Worm (Caenorhabditis elegans) whole organism, L4 larva: ENCODE measurements around the gene Y39A1A.9.
A peak's percentile ranks its signal among the peaks of the same experiment; 100 is the strongest.

Experiments
- F10B5.3 ChIP-seq: sonication (generic microtip); optimal IDR thresholded peaks from 2 replicates; lab custom pipeline; 2016; ENCODE audit warnings: mild to moderate bottlenecking, missing genetic modification characterization, missing compliant biosample characterization
- T20F7.1 ChIP-seq: fragments of 200-800 bp; sonication (Bioruptor generic); optimal IDR thresholded peaks from 2 replicates; lab custom pipeline; 2018; ENCODE audit warnings: mild to moderate bottlenecking, missing genetic modification characterization, missing compliant biosample characterization
- Y48G9A.11 ChIP-seq: fragments of 200-800 bp; sonication (Bioruptor generic); IDR thresholded peaks from 2 replicates; pipeline ENCODE4 v1.3.6; 2022; ENCODE audit warnings: missing genetic modification reagents, missing genetic modification characterization, missing compliant biosample characterization
- Y5F2A.4 ChIP-seq: fragments of 200-800 bp; sonication (Bioruptor generic); optimal IDR thresholded peaks from 2 replicates; lab custom pipeline; 2018; ENCODE audit warnings: mild to moderate bottlenecking, missing genetic modification characterization, missing compliant biosample characterization
- ZK337.2 ChIP-seq: fragments of 200-800 bp; sonication (Bioruptor generic); IDR thresholded peaks from 2 replicates; pipeline ENCODE4 v1.3.6; 2022; ENCODE audit warnings: missing genetic modification reagents, missing genetic modification characterization, missing compliant biosample characterization
- aly-2 ChIP-seq: sonication (generic microtip); optimal IDR thresholded peaks from 2 replicates; lab custom pipeline; 2018; ENCODE audit warnings: missing biosample characterization, missing genetic modification characterization
- arid-1 ChIP-seq: fragments of 200-800 bp; sonication (Bioruptor generic); conservative IDR thresholded peaks from 2 replicates; pipeline ENCODE4 v1.3.6; 2022; ENCODE audit warnings: missing genetic modification reagents, missing genetic modification characterization, missing compliant biosample characterization
- ceh-28 ChIP-seq: fragments of 150-350 bp; optimal IDR thresholded peaks from 2 replicates; lab custom pipeline; 2014; ENCODE audit warnings: missing biosample characterization, missing genetic modification reagents, missing genetic modification characterization
- ceh-44 ChIP-seq: fragments of 200-800 bp; sonication (Bioruptor generic); IDR thresholded peaks from 2 replicates; pipeline ENCODE4 v1.3.6; 2022; ENCODE audit warnings: missing genetic modification reagents, missing genetic modification characterization, missing compliant biosample characterization
- ceh-62 ChIP-seq: sonication (generic microtip); optimal IDR thresholded peaks from 2 replicates; lab custom pipeline; 2017; ENCODE audit warnings: missing biosample characterization, missing genetic modification characterization
- daf-12 ChIP-seq: fragments of 150-350 bp; optimal IDR thresholded peaks from 2 replicates; lab custom pipeline; 2014; ENCODE audit warnings: missing biosample characterization, missing genetic modification reagents, missing genetic modification characterization
- daf-16 ChIP-seq, 3 experiments: sonication (generic microtip); optimal IDR thresholded peaks; 2 replicates each; lab custom pipeline; 2016 to 2017; ENCODE audit warnings: missing genetic modification characterization in 3 of 3, missing genetic modification reagents in 3 of 3, mild to moderate bottlenecking in 2 of 3, missing compliant biosample characterization in 2 of 3, missing biosample characterization in 1 of 3, moderate library complexity in 1 of 3
- daf-19 ChIP-seq: fragments of 200-800 bp; sonication (Bioruptor generic); conservative IDR thresholded peaks from 2 replicates; pipeline ENCODE4 v1.3.6; 2022; ENCODE audit warnings: missing genetic modification characterization, missing compliant biosample characterization
- daf-8 ChIP-seq: fragments of 200-800 bp; sonication (Bioruptor generic); IDR thresholded peaks from 2 replicates; pipeline ENCODE4 v1.3.6; 2022; ENCODE audit warnings: missing genetic modification characterization, missing compliant biosample characterization
- dmd-6 ChIP-seq: fragments of 200-800 bp; sonication (Bioruptor generic); IDR thresholded peaks from 2 replicates; pipeline ENCODE4 v1.3.6; 2022; ENCODE audit warnings: missing genetic modification reagents, missing genetic modification characterization, missing compliant biosample characterization
- dpl-1 ChIP-seq: fragments of 150-350 bp; optimal IDR thresholded peaks from 2 replicates; lab custom pipeline; 2014; ENCODE audit warnings: missing biosample characterization, missing genetic modification reagents, missing genetic modification characterization
- dve-1 ChIP-seq: sonication (generic microtip); optimal IDR thresholded peaks from 2 replicates; lab custom pipeline; 2017; ENCODE audit warnings: antibody characterized with exemption, mild to moderate bottlenecking, missing genetic modification characterization, missing compliant biosample characterization; ENCODE audit not compliant: insufficient read depth
- hif-1 ChIP-seq, 2 experiments: sonication (generic microtip); optimal IDR thresholded peaks; 2 replicates each; lab custom pipeline; 2016 to 2017; ENCODE audit warnings: missing compliant biosample characterization in 2 of 2, missing genetic modification characterization in 2 of 2, missing genetic modification reagents in 2 of 2, missing genotype in 2 of 2, mild to moderate bottlenecking in 1 of 2
- hlh-11 ChIP-seq: fragments of 200-800 bp; sonication (Bioruptor generic); optimal IDR thresholded peaks from 2 replicates; lab custom pipeline; 2018; ENCODE audit warnings: mild to moderate bottlenecking, missing genetic modification characterization, missing compliant biosample characterization
- hlh-30 ChIP-seq: sonication (generic microtip); optimal IDR thresholded peaks from 2 replicates; lab custom pipeline; 2017; ENCODE audit warnings: antibody characterized with exemption, mild to moderate bottlenecking, missing genetic modification characterization, missing compliant biosample characterization; ENCODE audit not compliant: insufficient read depth
- hmg-1.1 ChIP-seq: fragments of 200-800 bp; sonication (Bioruptor generic); IDR thresholded peaks from 2 replicates; pipeline ENCODE4 v1.3.6; 2022; ENCODE audit warnings: missing genetic modification reagents, missing genetic modification characterization, missing compliant biosample characterization
- jun-1 ChIP-seq: fragments of 150-350 bp; optimal IDR thresholded peaks from 2 replicates; lab custom pipeline; 2014; ENCODE audit warnings: missing biosample characterization, missing genetic modification reagents, missing genetic modification characterization
- lin-13 ChIP-seq: fragments of 150-350 bp; optimal IDR thresholded peaks from 2 replicates; lab custom pipeline; 2014; ENCODE audit warnings: missing biosample characterization, missing genetic modification reagents, missing genetic modification characterization
- lin-15B ChIP-seq: fragments of 150-350 bp; sonication (generic microtip); optimal IDR thresholded peaks from 3 replicates; lab custom pipeline; 2014; ENCODE audit warnings: missing biosample characterization, missing genetic modification characterization
- lin-29 ChIP-seq: fragments of 200-800 bp; sonication (Bioruptor generic); IDR thresholded peaks from 2 replicates; pipeline ENCODE4 v1.3.6; 2022; ENCODE audit warnings: missing genetic modification reagents, missing genetic modification characterization, missing compliant biosample characterization
- lin-38 ChIP-seq: fragments of 200-800 bp; sonication (Bioruptor generic); IDR thresholded peaks from 2 replicates; pipeline ENCODE4 v1.3.6; 2022; ENCODE audit warnings: missing genetic modification reagents, missing genetic modification characterization, missing compliant biosample characterization
- lin-39 ChIP-seq: fragments of 150-350 bp; optimal IDR thresholded peaks from 2 replicates; lab custom pipeline; 2014; ENCODE audit warnings: missing biosample characterization, missing genetic modification reagents, missing genetic modification characterization
- lir-3 ChIP-seq: sonication (generic microtip); optimal IDR thresholded peaks from 2 replicates; lab custom pipeline; 2016; ENCODE audit warnings: mild to moderate bottlenecking, missing genetic modification characterization, missing compliant biosample characterization
- lsy-2 ChIP-seq, 2 experiments: fragments of 150-350 bp in 1 of 2; sonication (generic microtip) in 1 of 2; optimal IDR thresholded peaks; 2 replicates each; lab custom pipeline; 2014 to 2017; ENCODE audit warnings: missing biosample characterization in 2 of 2, missing genetic modification characterization in 2 of 2
- madf-9 ChIP-seq: fragments of 200-800 bp; sonication (Bioruptor generic); conservative IDR thresholded peaks from 2 replicates; pipeline ENCODE4 v1.3.6; 2022; ENCODE audit warnings: missing genetic modification reagents, missing genetic modification characterization, missing compliant biosample characterization
- mdl-1 ChIP-seq, 2 experiments: fragments of 150-350 bp in 1 of 2; sonication (generic microtip) in 1 of 2; optimal IDR thresholded peaks; 2 replicates each; lab custom pipeline; 2014 to 2017; ENCODE audit warnings: missing biosample characterization in 2 of 2, missing genetic modification characterization in 2 of 2
- mep-1 ChIP-seq: fragments of 150-350 bp; sonication (generic microtip); optimal IDR thresholded peaks from 3 replicates; lab custom pipeline; 2014; ENCODE audit warnings: missing biosample characterization, missing genetic modification characterization
- mes-2 ChIP-seq: sonication (generic microtip); optimal IDR thresholded peaks from 2 replicates; lab custom pipeline; 2016; ENCODE audit warnings: missing genotype, mild to moderate bottlenecking, missing genetic modification characterization, missing compliant biosample characterization; ENCODE audit not compliant: poor library complexity, severe bottlenecking
- mxl-3 ChIP-seq: fragments of 200-800 bp; sonication (Bioruptor generic); optimal IDR thresholded peaks from 2 replicates; lab custom pipeline; 2018; ENCODE audit warnings: mild to moderate bottlenecking, missing genetic modification characterization, missing compliant biosample characterization
- nhr-102 ChIP-seq: sonication (generic microtip); optimal IDR thresholded peaks from 2 replicates; lab custom pipeline; 2016; ENCODE audit warnings: mild to moderate bottlenecking, missing genetic modification characterization, moderate library complexity, missing compliant biosample characterization
- nhr-111 ChIP-seq: fragments of 200-800 bp; sonication (Bioruptor generic); optimal IDR thresholded peaks from 2 replicates; lab custom pipeline; 2018; ENCODE audit warnings: mild to moderate bottlenecking, missing genetic modification characterization, missing compliant biosample characterization
- nhr-28 ChIP-seq: fragments of 150-350 bp; optimal IDR thresholded peaks from 2 replicates; lab custom pipeline; 2014; ENCODE audit warnings: missing biosample characterization, missing genetic modification characterization
- nhr-42 ChIP-seq: fragments of 200-800 bp; sonication (Bioruptor generic); IDR thresholded peaks from 2 replicates; pipeline ENCODE4 v1.3.6; 2022; ENCODE audit warnings: missing genetic modification characterization, missing compliant biosample characterization
- nhr-6 ChIP-seq: fragments of 150-350 bp; optimal IDR thresholded peaks from 2 replicates; lab custom pipeline; 2014; ENCODE audit warnings: missing biosample characterization, missing genetic modification characterization
- pha-4 ChIP-seq, 2 experiments: fragments of 150-350 bp in 1 of 2; fragments of 200-800 bp in 1 of 2; sonication (Bioruptor generic) in 1 of 2; IDR thresholded peaks in 1 of 2; optimal IDR thresholded peaks in 1 of 2; 2 replicates each; pipeline versions ENCODE4 v1.3.6 to Lab custom; 2014 to 2022; ENCODE audit warnings: missing genetic modification characterization in 2 of 2, missing genetic modification reagents in 2 of 2, missing biosample characterization in 1 of 2, missing compliant biosample characterization in 1 of 2
- pqm-1 ChIP-seq: sonication (generic microtip); optimal IDR thresholded peaks from 2 replicates; lab custom pipeline; 2017; ENCODE audit warnings: missing biosample characterization, missing genetic modification characterization
- rbr-2 ChIP-seq: sonication (generic microtip); optimal IDR thresholded peaks from 2 replicates; lab custom pipeline; 2016; ENCODE audit warnings: missing genotype, missing genetic modification characterization, missing compliant biosample characterization
- unc-130 ChIP-seq: sonication (generic microtip); optimal IDR thresholded peaks from 2 replicates; lab custom pipeline; 2016; ENCODE audit warnings: missing genetic modification reagents, missing genetic modification characterization, missing compliant biosample characterization
- unc-39 ChIP-seq: sonication (generic microtip); optimal IDR thresholded peaks from 2 replicates; lab custom pipeline; 2017; ENCODE audit warnings: missing biosample characterization, missing genetic modification characterization
- vab-7 ChIP-seq: fragments of 200-800 bp; sonication (Bioruptor generic); IDR thresholded peaks from 2 replicates; pipeline ENCODE4 v1.3.6; 2022; ENCODE audit warnings: missing genetic modification reagents, missing genetic modification characterization, missing compliant biosample characterization
- ztf-7 ChIP-seq: fragments of 150-350 bp; optimal IDR thresholded peaks from 2 replicates; lab custom pipeline; 2014; ENCODE audit warnings: missing biosample characterization, missing genetic modification characterization

Y39A1A.9 gene

DNA sequence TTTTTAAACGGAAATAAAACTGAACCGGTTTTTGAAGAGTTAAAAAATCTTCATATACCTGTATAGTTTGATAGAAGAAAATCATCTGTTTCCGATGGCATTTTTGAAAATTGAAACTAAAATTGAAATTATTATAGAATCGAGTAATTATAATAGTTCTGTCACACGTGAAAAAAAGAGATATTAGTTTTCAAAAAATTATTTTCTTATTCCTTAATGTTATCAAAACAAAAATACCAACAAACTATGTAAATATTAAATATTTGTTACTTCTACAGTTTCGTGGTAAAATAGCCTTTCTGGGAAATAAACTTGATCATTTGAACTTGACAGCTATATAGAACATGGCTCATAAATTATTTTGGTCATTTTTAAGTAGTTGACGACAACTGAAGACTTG lies 4.3 kb downstream of the Y39A1A.9 start, which contains the start of gene swt-4:
TSS of gene swt-4 (minus strand) at position 101 of the 400 bp plus-strand sequence.
- no peak for TF ChIP-seq pqm-1
- no peak for TF ChIP-seq nhr-111
- no peak for TF ChIP-seq nhr-102 (tag; lab: Kevin White, UChicago)
- TF ChIP-seq unc-130 (GFP tag; lab: Kevin White, UChicago) = no peak
- TF ChIP-seq unc-39 = no peak
- no peak for TF ChIP-seq daf-12 (tag; lab: Kevin White, UChicago)
- no peak for TF ChIP-seq hif-1 (tag; optimal IDR thresholded peaks at IDR 0.05; lab: Kevin White, UChicago)
- TF ChIP-seq ceh-28 (tag; lab: Kevin White, UChicago) = no peak
- TF ChIP-seq Y48G9A.11 (GFP tag; lab: Robert Waterston, UW) = no peak
- TF ChIP-seq ceh-62 (tag; lab: Kevin White, UChicago) = no peak
- no peak for TF ChIP-seq T20F7.1 (GFP tag; lab: Kevin White, UChicago)
- TF ChIP-seq lin-29 (GFP tag; lab: Robert Waterston, UW) = no peak

DNA sequence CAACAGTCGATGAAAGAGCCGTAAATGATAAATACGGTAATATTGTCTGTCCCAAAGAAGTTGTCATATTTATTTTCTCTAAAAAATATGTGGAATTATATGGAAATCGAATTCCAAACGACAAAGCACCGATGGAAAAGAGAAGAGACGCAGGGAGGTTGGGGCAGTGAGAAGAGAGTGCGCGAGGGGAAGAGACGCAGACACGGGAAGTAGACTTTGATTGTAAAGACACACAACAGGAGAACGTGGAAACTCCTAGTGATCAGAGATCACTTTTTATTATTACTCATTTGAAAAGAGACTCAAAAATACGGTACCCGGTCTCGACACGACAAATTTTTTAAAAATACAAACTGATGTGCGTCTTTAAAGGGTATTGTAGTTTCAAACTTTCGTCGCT lies 4.9 kb downstream of the Y39A1A.9 start:
- TF ChIP-seq mes-2 (tag; lab: Kevin White, UChicago) = peak; percentile 46
- peak; percentile 13 for TF ChIP-seq mep-1 (tag; lab: Kevin White, UChicago)
- no peak for TF ChIP-seq lin-39 (tag; lab: Kevin White, UChicago)
- TF ChIP-seq rbr-2 (tag; lab: Kevin White, UChicago) = no peak
- no peak for TF ChIP-seq daf-16 (GFP tag; optimal IDR thresholded peaks at IDR 0.05; lab: Kevin White, UChicago)
- peak; percentile 65 for TF ChIP-seq daf-16 (tag; optimal IDR thresholded peaks at IDR 0.05; lab: Kevin White, UChicago)
- TF ChIP-seq nhr-28 (tag; lab: Kevin White, UChicago) = peak; percentile 18
- TF ChIP-seq F10B5.3 (tag; lab: Kevin White, UChicago) = no peak
- TF ChIP-seq hlh-11 (tag; lab: Kevin White, UChicago) = peak; percentile 58
- peak; percentile 3 for TF ChIP-seq lin-13 (GFP tag; lab: Kevin White, UChicago)
- no peak for TF ChIP-seq aly-2
- no peak for TF ChIP-seq arid-1 (GFP tag; lab: Robert Waterston, UW)
- peak; percentile 67 for TF ChIP-seq dve-1
- peak; percentile 37 for TF ChIP-seq lin-38
- TF ChIP-seq dpl-1 (GFP tag; lab: Kevin White, UChicago) = peak; percentile 31
- peak; percentile 32 for TF ChIP-seq hlh-30 (tag; lab: Kevin White, UChicago)
- no peak for TF ChIP-seq T20F7.1 (GFP tag; lab: Kevin White, UChicago)
- TF ChIP-seq nhr-42 (GFP tag; lab: Robert Waterston, UW) = no peak
- TF ChIP-seq dmd-6 (GFP tag; lab: Robert Waterston, UW) = peak; percentile 21; the same call in 1 of the 2 replicates
- peak in 1 of 2 experiments; percentile 63 for TF ChIP-seq lsy-2 (tag; optimal IDR thresholded peaks at IDR 0.05; lab: Kevin White, UChicago)
- TF ChIP-seq mdl-1 (tag; optimal IDR thresholded peaks at IDR 0.05; lab: Kevin White, UChicago) = peak in 1 of 2 experiments; percentile 73
- TF ChIP-seq hmg-1.1 (GFP tag; lab: Robert Waterston, UW) = peak; percentile 66

DNA sequence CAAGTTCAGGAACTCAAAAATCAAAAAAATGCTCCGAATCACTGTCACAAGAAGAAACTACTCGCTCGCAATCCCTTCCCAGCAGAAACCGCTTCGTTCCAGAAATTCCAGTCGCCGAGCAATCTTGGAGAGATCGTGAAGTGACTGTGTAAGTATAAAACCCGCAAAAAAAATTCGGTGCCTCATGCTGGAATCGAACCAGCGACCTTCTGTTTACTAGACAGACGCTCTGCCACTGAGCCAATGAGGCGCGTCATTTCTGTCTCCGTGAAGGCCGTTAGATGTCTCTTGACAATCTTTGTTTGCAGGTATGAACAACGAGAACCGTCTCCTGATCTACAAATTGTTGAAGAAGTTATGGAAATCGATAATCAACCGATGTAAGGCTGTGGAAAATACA lies 8.7 kb downstream of the Y39A1A.9 start:
- TF ChIP-seq daf-8 = 0 out of 2 replicates have a peak, but pooled peaks have one; percentile 24
- TF ChIP-seq ZK337.2 (GFP tag; lab: Robert Waterston, UW) = peak; percentile 79
- TF ChIP-seq lir-3 (tag; lab: Kevin White, UChicago) = peak; percentile 62
- peak; percentile 94 for TF ChIP-seq vab-7 (GFP tag; lab: Robert Waterston, UW)
- TF ChIP-seq ztf-7 (tag; lab: Kevin White, UChicago) = no peak
- TF ChIP-seq lin-15B (tag; lab: Kevin White, UChicago) = no peak
- peak in 1 of 2 experiments; percentile 46 for TF ChIP-seq lsy-2 (tag; optimal IDR thresholded peaks at IDR 0.05; lab: Kevin White, UChicago)
- no peak for TF ChIP-seq unc-39
- peak; percentile 26 for TF ChIP-seq hlh-11 (tag; lab: Kevin White, UChicago)
- TF ChIP-seq Y5F2A.4 (GFP tag; lab: Kevin White, UChicago) = no peak
- peak; percentile 20 for TF ChIP-seq mxl-3 (GFP tag; lab: Kevin White, UChicago)
- TF ChIP-seq daf-19 (GFP tag; lab: Robert Waterston, UW) = no peak; the same call in 1 of the 2 replicates
- peak; percentile 51 for TF ChIP-seq nhr-6 (tag; lab: Kevin White, UChicago)
- TF ChIP-seq jun-1 = no peak
- TF ChIP-seq ceh-44 = 0 out of 2 replicates have a peak, but pooled peaks have one; percentile 74
- peak; percentile 22 for TF ChIP-seq hlh-30 (tag; lab: Kevin White, UChicago)
- peak; percentile 71 for TF ChIP-seq madf-9
- TF ChIP-seq pha-4 (GFP tag; IDR thresholded peaks at IDR 0.05; lab: Robert Waterston, UW) = peak; percentile 88
- no peak for TF ChIP-seq pha-4 (tag; optimal IDR thresholded peaks at IDR 0.05; lab: Kevin White, UChicago)
